Worm (Caenorhabditis elegans) whole organism, L1 larva: ENCODE measurements around the gene txt-10.

ENCODE experiments used
- C04F5.9 ChIP-seq: sonication (generic microtip); optimal IDR thresholded peaks from 2 replicates; lab custom pipeline; 2016; ENCODE audit warnings: missing genetic modification characterization, missing compliant biosample characterization
- C16A3.4 ChIP-seq: fragments of 150-350 bp; optimal IDR thresholded peaks from 2 replicates; lab custom pipeline; 2014; ENCODE audit warnings: missing biosample characterization, missing genetic modification characterization
- C34B4.2 ChIP-seq: sonication (generic microtip); optimal IDR thresholded peaks from 2 replicates; lab custom pipeline; 2017; ENCODE audit warnings: mild to moderate bottlenecking, missing genetic modification characterization, missing compliant biosample characterization
- Y116A8C.19 ChIP-seq: sonication (generic microtip); optimal IDR thresholded peaks from 2 replicates; lab custom pipeline; 2016; ENCODE audit warnings: missing compliant biosample characterization, missing genetic modification characterization, borderline replicate concordance
- alr-1 ChIP-seq: fragments of 200-800 bp; sonication (Bioruptor generic); optimal IDR thresholded peaks from 2 replicates; lab custom pipeline; 2018; ENCODE audit warnings: borderline replicate concordance, mild to moderate bottlenecking, missing genetic modification characterization, missing compliant biosample characterization
- ama-1 ChIP-seq: fragments of 150-350 bp; optimal IDR thresholded peaks from 2 replicates; lab custom pipeline; 2014
- blmp-1 ChIP-seq: fragments of 150-350 bp; optimal IDR thresholded peaks from 2 replicates; lab custom pipeline; 2014; ENCODE audit warnings: missing biosample characterization, missing genetic modification characterization
- ceh-82 ChIP-seq, 3 experiments: fragments of 150-350 bp in 1 of 3; sonication (generic microtip) in 2 of 3; optimal IDR thresholded peaks; 2 replicates each; lab custom pipeline; 2014 to 2017; ENCODE audit warnings: missing biosample characterization in 3 of 3, missing genetic modification characterization in 3 of 3
- ceh-90 ChIP-seq: sonication (generic microtip); optimal IDR thresholded peaks from 2 replicates; lab custom pipeline; 2016; ENCODE audit warnings: missing genetic modification characterization, missing compliant biosample characterization
- ces-1 ChIP-seq: fragments of 150-350 bp; optimal IDR thresholded peaks from 2 replicates; lab custom pipeline; 2014; ENCODE audit warnings: missing biosample characterization, missing genetic modification reagents, missing genetic modification characterization
- dpl-1 ChIP-seq, 3 experiments: fragments of 150-350 bp in 2 of 3; sonication (generic microtip) in 1 of 3; optimal IDR thresholded peaks; 2 replicates each; lab custom pipeline; 2014 to 2017; ENCODE audit warnings: missing biosample characterization in 3 of 3, missing genetic modification characterization in 3 of 3, missing genetic modification reagents in 3 of 3
- dsc-1 ChIP-seq: sonication (generic microtip); optimal IDR thresholded peaks from 2 replicates; lab custom pipeline; 2016; ENCODE audit warnings: mild to moderate bottlenecking, missing genetic modification characterization, missing compliant biosample characterization
- efl-1 ChIP-seq, 4 experiments: fragments of 150-350 bp; optimal IDR thresholded peaks in 3 of 4; peaks in 1 of 4; 1 replicate in 1 of 4; 2 replicates in 3 of 4; lab custom pipeline; 2014; ENCODE audit warnings: missing biosample characterization in 2 of 4, missing genetic modification characterization in 2 of 4, missing genetic modification reagents in 2 of 4
- efl-3 ChIP-seq: fragments of 200-800 bp; sonication (Bioruptor generic); optimal IDR thresholded peaks from 2 replicates; lab custom pipeline; 2018; ENCODE audit warnings: mild to moderate bottlenecking, missing genetic modification characterization, missing compliant biosample characterization
- egl-13 ChIP-seq: sonication (generic microtip); optimal IDR thresholded peaks from 2 replicates; lab custom pipeline; 2016; ENCODE audit warnings: missing genotype, missing genetic modification reagents, missing genetic modification characterization, missing compliant biosample characterization
- egl-27 ChIP-seq, 2 experiments: fragments of 150-350 bp in 1 of 2; sonication (generic microtip); optimal IDR thresholded peaks; 3 replicates each; lab custom pipeline; 2017 to 2018; ENCODE audit warnings: missing biosample characterization in 2 of 2, missing genetic modification characterization in 2 of 2, missing genetic modification reagents in 2 of 2
- elt-2 ChIP-seq: sonication (generic microtip); optimal IDR thresholded peaks from 2 replicates; lab custom pipeline; 2016; ENCODE audit warnings: missing genetic modification characterization, mild to moderate bottlenecking, inconsistent platforms, missing compliant biosample characterization, missing genetic modification reagents
- elt-3 ChIP-seq, 6 experiments: fragments of 150-350 bp in 1 of 6; sonication (generic microtip); optimal IDR thresholded peaks; 2 replicates each; lab custom pipeline; 2017 to 2018; ENCODE audit warnings: missing biosample characterization in 6 of 6, missing genetic modification characterization in 6 of 6, inconsistent platforms in 1 of 6
- fkh-10 ChIP-seq: sonication (generic microtip); optimal IDR thresholded peaks from 2 replicates; lab custom pipeline; 2017; ENCODE audit warnings: missing biosample characterization, missing genetic modification reagents, missing genetic modification characterization
- fkh-4 ChIP-seq: sonication (generic microtip); optimal IDR thresholded peaks from 2 replicates; lab custom pipeline; 2016; ENCODE audit warnings: missing compliant biosample characterization, missing genetic modification characterization, borderline replicate concordance
- fkh-8 ChIP-seq: sonication (generic microtip); optimal IDR thresholded peaks from 2 replicates; lab custom pipeline; 2016; ENCODE audit warnings: mild to moderate bottlenecking, missing genetic modification characterization, missing compliant biosample characterization
- fos-1 ChIP-seq: fragments of 150-350 bp; optimal IDR thresholded peaks from 2 replicates; lab custom pipeline; 2014; ENCODE audit warnings: missing biosample characterization, missing genetic modification characterization
- grh-1 ChIP-seq: fragments of 200-800 bp; sonication (Bioruptor generic); IDR thresholded peaks from 2 replicates; pipeline ENCODE4 v1.3.6; 2022; ENCODE audit warnings: missing genetic modification reagents, missing genetic modification characterization, missing compliant biosample characterization
- hlh-4 ChIP-seq: sonication (generic microtip); optimal IDR thresholded peaks from 2 replicates; lab custom pipeline; 2016; ENCODE audit warnings: mild to moderate bottlenecking, missing genetic modification characterization, missing compliant biosample characterization
- hpl-2 ChIP-seq: fragments of 150-350 bp; optimal IDR thresholded peaks from 2 replicates; lab custom pipeline; 2014; ENCODE audit warnings: missing biosample characterization, missing genetic modification reagents, missing genetic modification characterization
- jun-1 ChIP-seq: fragments of 150-350 bp; optimal IDR thresholded peaks from 2 replicates; lab custom pipeline; 2014; ENCODE audit warnings: missing biosample characterization, missing genetic modification reagents, missing genetic modification characterization
- lin-13 ChIP-seq: fragments of 150-350 bp; optimal IDR thresholded peaks from 2 replicates; lab custom pipeline; 2014; ENCODE audit warnings: missing biosample characterization, missing genetic modification reagents, missing genetic modification characterization
- lin-15B ChIP-seq: fragments of 150-350 bp; sonication (generic microtip); optimal IDR thresholded peaks from 3 replicates; lab custom pipeline; 2014; ENCODE audit warnings: missing biosample characterization, missing genetic modification characterization
- lin-35 ChIP-seq, 2 experiments: fragments of 150-350 bp; optimal IDR thresholded peaks; 2 replicates each; lab custom pipeline; 2014; ENCODE audit warnings: missing biosample characterization in 2 of 2, missing genetic modification characterization in 2 of 2, missing genetic modification reagents in 2 of 2
- lin-39 ChIP-seq: fragments of 150-350 bp; optimal IDR thresholded peaks from 2 replicates; lab custom pipeline; 2014; ENCODE audit warnings: missing biosample characterization, missing genetic modification reagents, missing genetic modification characterization
- lsy-2 ChIP-seq, 2 experiments: fragments of 150-350 bp; optimal IDR thresholded peaks; 2 replicates each; lab custom pipeline; 2014; ENCODE audit warnings: missing biosample characterization in 2 of 2, missing genetic modification characterization in 2 of 2
- mep-1 ChIP-seq: fragments of 150-350 bp; optimal IDR thresholded peaks from 2 replicates; lab custom pipeline; 2014; ENCODE audit warnings: missing biosample characterization, missing genetic modification characterization
- nhr-11 ChIP-seq: fragments of 150-350 bp; optimal IDR thresholded peaks from 2 replicates; lab custom pipeline; 2014; ENCODE audit warnings: missing biosample characterization, missing genetic modification characterization
- nhr-12 ChIP-seq: sonication (generic microtip); optimal IDR thresholded peaks from 2 replicates; lab custom pipeline; 2017; ENCODE audit warnings: missing biosample characterization, missing genetic modification characterization
- nhr-20 ChIP-seq: sonication (generic microtip); optimal IDR thresholded peaks from 2 replicates; lab custom pipeline; 2016; ENCODE audit warnings: mild to moderate bottlenecking, missing genetic modification characterization, missing compliant biosample characterization
- nhr-237 ChIP-seq: fragments of 150-350 bp; optimal IDR thresholded peaks from 2 replicates; lab custom pipeline; 2014; ENCODE audit warnings: missing biosample characterization, missing genetic modification characterization
- nhr-28 ChIP-seq: fragments of 150-350 bp; optimal IDR thresholded peaks from 2 replicates; lab custom pipeline; 2014; ENCODE audit warnings: missing biosample characterization, missing genetic modification characterization
- nhr-71 ChIP-seq: sonication (generic microtip); optimal IDR thresholded peaks from 2 replicates; lab custom pipeline; 2016; ENCODE audit warnings: mild to moderate bottlenecking, missing genetic modification characterization, moderate library complexity, missing compliant biosample characterization
- nhr-85 ChIP-seq: sonication (generic microtip); peaks from one replicate; lab custom pipeline; 2016; ENCODE audit warnings: missing genetic modification characterization, inconsistent platforms, missing compliant biosample characterization
- nhr-90 ChIP-seq: sonication (generic microtip); optimal IDR thresholded peaks from 2 replicates; lab custom pipeline; 2016; ENCODE audit warnings: mild to moderate bottlenecking, missing genetic modification characterization, missing compliant biosample characterization; ENCODE audit not compliant: poor library complexity
- pqm-1 ChIP-seq: sonication (generic microtip); optimal IDR thresholded peaks from 3 replicates; lab custom pipeline; 2017; ENCODE audit warnings: missing biosample characterization, missing genetic modification characterization
- rnt-1 ChIP-seq: sonication (generic microtip); optimal IDR thresholded peaks from 2 replicates; lab custom pipeline; 2016; ENCODE audit warnings: mild to moderate bottlenecking, missing genetic modification characterization, moderate library complexity, missing compliant biosample characterization
- snpc-4 ChIP-seq: fragments of 150-350 bp; optimal IDR thresholded peaks from 2 replicates; lab custom pipeline; 2014; ENCODE audit warnings: missing biosample characterization, missing genetic modification characterization
- snu-23 ChIP-seq: sonication (generic microtip); optimal IDR thresholded peaks from 2 replicates; lab custom pipeline; 2016; ENCODE audit warnings: missing genetic modification characterization, missing compliant biosample characterization
- sptf-1 ChIP-seq: fragments of 150-350 bp; optimal IDR thresholded peaks from 2 replicates; lab custom pipeline; 2014; ENCODE audit warnings: missing biosample characterization, missing genetic modification characterization
- tbx-2 ChIP-seq: sonication (generic microtip); optimal IDR thresholded peaks from 2 replicates; lab custom pipeline; 2016; ENCODE audit warnings: missing genetic modification characterization, missing compliant biosample characterization
- tlp-1 ChIP-seq: fragments of 150-350 bp; optimal IDR thresholded peaks from 2 replicates; lab custom pipeline; 2014; ENCODE audit warnings: missing biosample characterization, missing genetic modification characterization
- unc-130 ChIP-seq: fragments of 150-350 bp; optimal IDR thresholded peaks from 2 replicates; lab custom pipeline; 2017; ENCODE audit warnings: missing biosample characterization, missing genetic modification characterization, inconsistent platforms
- unc-30 ChIP-seq: sonication (generic microtip); optimal IDR thresholded peaks from 2 replicates; lab custom pipeline; 2017; ENCODE audit warnings: missing biosample characterization, missing genetic modification characterization
- unc-62 ChIP-seq: fragments of 150-350 bp; optimal IDR thresholded peaks from 2 replicates; lab custom pipeline; 2014; ENCODE audit warnings: missing biosample characterization, missing genetic modification reagents, missing genetic modification characterization
- vab-15 ChIP-seq: sonication (generic microtip); optimal IDR thresholded peaks from 2 replicates; lab custom pipeline; 2017; ENCODE audit warnings: missing genotype, mild to moderate bottlenecking, missing genetic modification characterization, missing compliant biosample characterization
- zag-1 ChIP-seq: fragments of 150-350 bp; optimal IDR thresholded peaks from 2 replicates; lab custom pipeline; 2014; ENCODE audit warnings: missing biosample characterization, missing genetic modification characterization
- ztf-11 ChIP-seq, 2 experiments: sonication (generic microtip); optimal IDR thresholded peaks; 2 replicates each; lab custom pipeline; 2016 to 2017; ENCODE audit warnings: missing genetic modification characterization in 2 of 2, missing biosample characterization in 1 of 2, missing compliant biosample characterization in 1 of 2

Gene txt-10

DNA sequence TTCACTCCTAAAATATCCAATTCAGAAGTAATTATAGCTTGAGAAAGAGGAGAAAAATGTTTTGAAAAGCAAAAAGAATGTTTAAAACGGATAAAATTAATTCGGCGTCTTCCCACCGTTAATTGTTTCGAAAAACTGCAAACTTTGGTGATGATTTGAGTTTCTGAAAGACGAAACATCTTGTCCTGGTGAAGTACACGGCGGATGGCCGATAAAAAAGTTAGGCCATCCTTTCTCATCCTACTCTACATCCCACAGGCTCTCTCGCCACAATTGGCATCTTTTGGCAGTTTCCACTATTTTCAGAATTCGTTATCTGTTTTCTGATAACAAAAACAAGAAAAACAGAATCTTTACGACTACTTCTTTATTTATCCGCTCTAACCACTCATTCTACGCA, 6.7 kb downstream of the txt-10 start, which contains the start of the genes C35A5.8 and hda-11:
C35A5.8 (minus strand) TSS at position 7 of the 400 bp plus-strand sequence.
hda-11 (plus strand) TSS at position 283 of the 400 bp plus-strand sequence.
- TF ChIP-seq pqm-1 (tag; lab: Kevin White, UChicago) (no peak), nhr-28 (tag; lab: Kevin White, UChicago) (no peak), rnt-1 (tag; lab: Kevin White, UChicago) (peak; percentile 99), alr-1 (tag; lab: Kevin White, UChicago) (no peak), blmp-1 (tag; lab: Kevin White, UChicago) (peak; percentile 46), egl-27 (tag; optimal IDR thresholded peaks at IDR 0.05; lab: Kevin White, UChicago) (no peak), hpl-2 (GFP tag; lab: Kevin White, UChicago) (no peak), Y116A8C.19 (tag; lab: Kevin White, UChicago) (peak; percentile 65), mep-1 (tag; lab: Kevin White, UChicago) (peak; percentile 74), ceh-82 (tag; optimal IDR thresholded peaks at IDR 0.05; lab: Kevin White, UChicago) (peak; percentile 46 to 59 (median 51)), hlh-4 (tag; lab: Kevin White, UChicago) (peak; percentile 57), nhr-71 (peak; percentile 88), unc-30 (tag; lab: Kevin White, UChicago) (no peak), nhr-20 (tag; lab: Kevin White, UChicago) (peak; percentile 82), fkh-8 (tag; lab: Kevin White, UChicago) (peak; percentile 66), dsc-1 (tag; lab: Kevin White, UChicago) (peak; percentile 88), ceh-90 (peak; percentile 94), lin-15B (peak; percentile 8), lin-35 (GFP tag; optimal IDR thresholded peaks at IDR 0.05; lab: Kevin White, UChicago) (peak; percentile 71 to 74), nhr-237 (tag; lab: Kevin White, UChicago) (no peak), nhr-90 (tag; lab: Kevin White, UChicago) (peak; percentile 91), ztf-11 (tag; optimal IDR thresholded peaks at IDR 0.05; lab: Kevin White, UChicago) (peak in 1 of 2 experiments; percentile 94), C16A3.4 (tag; lab: Kevin White, UChicago) (peak; percentile 46), jun-1 (tag; lab: Kevin White, UChicago) (no peak), lin-39 (peak; percentile 58), nhr-12 (tag; lab: Kevin White, UChicago) (no peak), nhr-11 (tag; lab: Kevin White, UChicago) (no peak), fos-1 (peak; percentile 20), snu-23 (peak; percentile 86), elt-2 (peak; percentile 79), nhr-85 (peak; percentile 92), fkh-4 (tag; lab: Kevin White, UChicago) (peak; percentile 91), vab-15 (tag; lab: Kevin White, UChicago) (no peak), efl-3 (peak; percentile 41), lin-13 (GFP tag; lab: Kevin White, UChicago) (peak; percentile 36), grh-1 (peak; percentile 59), dpl-1 (GFP tag; optimal IDR thresholded peaks at IDR 0.05; lab: Kevin White, UChicago) (peak; percentile 64 to 75 (median 71)), ces-1 (GFP tag; lab: Kevin White, UChicago) (no peak), C04F5.9 (tag; lab: Kevin White, UChicago) (peak; percentile 81), lsy-2 (tag; optimal IDR thresholded peaks at IDR 0.05; lab: Kevin White, UChicago) (peak; percentile 54 to 61), sptf-1 (tag; lab: Kevin White, UChicago) (no peak), fkh-10 (GFP tag; lab: Kevin White, UChicago) (no peak), C34B4.2 (tag; lab: Kevin White, UChicago) (no peak), tbx-2 (tag; lab: Kevin White, UChicago) (peak; percentile 89), zag-1 (no peak), unc-62 (no peak), ama-1 (lab: Kevin White, UChicago) (no peak), tlp-1 (tag; lab: Kevin White, UChicago) (no peak), unc-130 (tag; lab: Kevin White, UChicago) (peak; percentile 51), efl-1 (optimal IDR thresholded peaks at IDR 0.05; lab: Kevin White, UChicago) (peak; percentile 71 to 77), efl-1 (GFP tag; optimal IDR thresholded peaks at IDR 0.05 in 1 of 2; lab: Kevin White, UChicago) (peak; percentile 71 to 97), snpc-4 (tag; lab: Kevin White, UChicago) (peak; percentile 58), elt-3 (tag; optimal IDR thresholded peaks at IDR 0.05; lab: Kevin White, UChicago) (peak in 1 of 6 experiments; percentile 22), egl-13 (tag; lab: Kevin White, UChicago) (peak; percentile 84)
